Worm (Caenorhabditis elegans) whole organism, L4 larva: ENCODE data around the gene scc-1.
A peak's percentile ranks its signal among the peaks of the same experiment; 100 is the strongest.

Experiments used
- D1046.2 ChIP-seq: fragments of 200-800 bp; sonication (Bioruptor generic); IDR thresholded peaks from 2 replicates; pipeline ENCODE4 v1.3.6; 2022; ENCODE audit warnings: missing genetic modification characterization, missing compliant biosample characterization
- F49E8.2 ChIP-seq: sonication (generic microtip); optimal IDR thresholded peaks from 2 replicates; lab custom pipeline; 2016; ENCODE audit warnings: missing compliant biosample characterization, mild to moderate bottlenecking, missing genetic modification characterization, borderline replicate concordance
- T20F7.1 ChIP-seq: fragments of 200-800 bp; sonication (Bioruptor generic); optimal IDR thresholded peaks from 2 replicates; lab custom pipeline; 2018; ENCODE audit warnings: mild to moderate bottlenecking, missing genetic modification characterization, missing compliant biosample characterization
- T26A8.4 ChIP-seq: fragments of 200-800 bp; sonication (Bioruptor generic); IDR thresholded peaks from 2 replicates; pipeline ENCODE4 v1.3.6; 2022; ENCODE audit warnings: missing genetic modification characterization, missing compliant biosample characterization
- aly-2 ChIP-seq: sonication (generic microtip); optimal IDR thresholded peaks from 2 replicates; lab custom pipeline; 2018; ENCODE audit warnings: missing biosample characterization, missing genetic modification characterization
- ama-1 ChIP-seq: fragments of 150-350 bp; optimal IDR thresholded peaks from 2 replicates; lab custom pipeline; 2014; ENCODE audit warnings: inconsistent platforms, mixed read lengths
- arid-1 ChIP-seq: fragments of 200-800 bp; sonication (Bioruptor generic); conservative IDR thresholded peaks from 2 replicates; pipeline ENCODE4 v1.3.6; 2022; ENCODE audit warnings: missing genetic modification reagents, missing genetic modification characterization, missing compliant biosample characterization
- attf-4 ChIP-seq: sonication (generic microtip); optimal IDR thresholded peaks from 3 replicates; lab custom pipeline; 2017; ENCODE audit warnings: missing biosample characterization, missing genetic modification characterization
- ces-1 ChIP-seq: fragments of 150-350 bp; sonication (generic microtip); optimal IDR thresholded peaks from 4 replicates; lab custom pipeline; 2014; ENCODE audit warnings: missing biosample characterization, missing genetic modification reagents, missing genetic modification characterization
- cey-2 ChIP-seq: sonication (generic microtip); optimal IDR thresholded peaks from 3 replicates; lab custom pipeline; 2017; ENCODE audit warnings: missing genetic modification characterization, mild to moderate bottlenecking, missing compliant biosample characterization, antibody characterized with exemption, borderline replicate concordance; ENCODE audit not compliant: insufficient read depth
- daf-16 ChIP-seq, 3 experiments: sonication (generic microtip); optimal IDR thresholded peaks; 2 replicates each; lab custom pipeline; 2016 to 2017; ENCODE audit warnings: missing genetic modification characterization in 3 of 3, missing genetic modification reagents in 3 of 3, mild to moderate bottlenecking in 2 of 3, missing compliant biosample characterization in 2 of 3, missing biosample characterization in 1 of 3, moderate library complexity in 1 of 3
- dmd-6 ChIP-seq: fragments of 200-800 bp; sonication (Bioruptor generic); IDR thresholded peaks from 2 replicates; pipeline ENCODE4 v1.3.6; 2022; ENCODE audit warnings: missing genetic modification reagents, missing genetic modification characterization, missing compliant biosample characterization
- dpl-1 ChIP-seq: fragments of 150-350 bp; optimal IDR thresholded peaks from 2 replicates; lab custom pipeline; 2014; ENCODE audit warnings: missing biosample characterization, missing genetic modification reagents, missing genetic modification characterization
- dve-1 ChIP-seq: sonication (generic microtip); optimal IDR thresholded peaks from 2 replicates; lab custom pipeline; 2017; ENCODE audit warnings: antibody characterized with exemption, mild to moderate bottlenecking, missing genetic modification characterization, missing compliant biosample characterization; ENCODE audit not compliant: insufficient read depth
- egl-43 ChIP-seq: fragments of 200-800 bp; sonication (Bioruptor generic); IDR thresholded peaks from 2 replicates; pipeline ENCODE4 v1.3.6; 2022; ENCODE audit warnings: missing genetic modification reagents, missing genetic modification characterization, missing compliant biosample characterization
- fkh-10 ChIP-seq: fragments of 150-350 bp; optimal IDR thresholded peaks from 2 replicates; lab custom pipeline; 2014; ENCODE audit warnings: missing biosample characterization, missing genetic modification reagents, missing genetic modification characterization
- hif-1 ChIP-seq, 2 experiments: sonication (generic microtip); optimal IDR thresholded peaks; 2 replicates each; lab custom pipeline; 2016 to 2017; ENCODE audit warnings: missing compliant biosample characterization in 2 of 2, missing genetic modification characterization in 2 of 2, missing genetic modification reagents in 2 of 2, missing genotype in 2 of 2, mild to moderate bottlenecking in 1 of 2
- hlh-11 ChIP-seq: fragments of 200-800 bp; sonication (Bioruptor generic); optimal IDR thresholded peaks from 2 replicates; lab custom pipeline; 2018; ENCODE audit warnings: mild to moderate bottlenecking, missing genetic modification characterization, missing compliant biosample characterization
- hlh-30 ChIP-seq: sonication (generic microtip); optimal IDR thresholded peaks from 2 replicates; lab custom pipeline; 2017; ENCODE audit warnings: antibody characterized with exemption, mild to moderate bottlenecking, missing genetic modification characterization, missing compliant biosample characterization; ENCODE audit not compliant: insufficient read depth
- lin-1 ChIP-seq: fragments of 200-800 bp; sonication (Bioruptor generic); IDR thresholded peaks from 2 replicates; pipeline ENCODE4 v1.3.6; 2022; ENCODE audit warnings: missing genetic modification reagents, missing genetic modification characterization, missing compliant biosample characterization
- lsy-2 ChIP-seq, 2 experiments: fragments of 150-350 bp in 1 of 2; sonication (generic microtip) in 1 of 2; optimal IDR thresholded peaks; 2 replicates each; lab custom pipeline; 2014 to 2017; ENCODE audit warnings: missing biosample characterization in 2 of 2, missing genetic modification characterization in 2 of 2
- mdl-1 ChIP-seq, 2 experiments: fragments of 150-350 bp in 1 of 2; sonication (generic microtip) in 1 of 2; optimal IDR thresholded peaks; 2 replicates each; lab custom pipeline; 2014 to 2017; ENCODE audit warnings: missing biosample characterization in 2 of 2, missing genetic modification characterization in 2 of 2
- mep-1 ChIP-seq: fragments of 150-350 bp; sonication (generic microtip); optimal IDR thresholded peaks from 3 replicates; lab custom pipeline; 2014; ENCODE audit warnings: missing biosample characterization, missing genetic modification characterization
- mxl-3 ChIP-seq: fragments of 200-800 bp; sonication (Bioruptor generic); optimal IDR thresholded peaks from 2 replicates; lab custom pipeline; 2018; ENCODE audit warnings: mild to moderate bottlenecking, missing genetic modification characterization, missing compliant biosample characterization
- nhr-102 ChIP-seq: sonication (generic microtip); optimal IDR thresholded peaks from 2 replicates; lab custom pipeline; 2016; ENCODE audit warnings: mild to moderate bottlenecking, missing genetic modification characterization, moderate library complexity, missing compliant biosample characterization
- nhr-11 ChIP-seq: fragments of 150-350 bp; optimal IDR thresholded peaks from 2 replicates; lab custom pipeline; 2014; ENCODE audit warnings: missing biosample characterization, missing genetic modification characterization
- nhr-237 ChIP-seq: sonication (generic microtip); optimal IDR thresholded peaks from 2 replicates; lab custom pipeline; 2017; ENCODE audit warnings: missing biosample characterization, missing genetic modification characterization
- nhr-28 ChIP-seq: fragments of 150-350 bp; optimal IDR thresholded peaks from 2 replicates; lab custom pipeline; 2014; ENCODE audit warnings: missing biosample characterization, missing genetic modification characterization
- nhr-6 ChIP-seq: fragments of 150-350 bp; optimal IDR thresholded peaks from 2 replicates; lab custom pipeline; 2014; ENCODE audit warnings: missing biosample characterization, missing genetic modification characterization
- nhr-77 ChIP-seq: fragments of 150-350 bp; optimal IDR thresholded peaks from 2 replicates; lab custom pipeline; 2014; ENCODE audit warnings: missing biosample characterization, missing genetic modification characterization
- pha-4 ChIP-seq, 2 experiments: fragments of 150-350 bp in 1 of 2; fragments of 200-800 bp in 1 of 2; sonication (Bioruptor generic) in 1 of 2; IDR thresholded peaks in 1 of 2; optimal IDR thresholded peaks in 1 of 2; 2 replicates each; pipeline versions ENCODE4 v1.3.6 to Lab custom; 2014 to 2022; ENCODE audit warnings: missing genetic modification characterization in 2 of 2, missing genetic modification reagents in 2 of 2, missing biosample characterization in 1 of 2, missing compliant biosample characterization in 1 of 2
- php-3 ChIP-seq: fragments of 200-800 bp; sonication (Bioruptor generic); IDR thresholded peaks from 2 replicates; pipeline ENCODE4 v1.3.6; 2022; ENCODE audit warnings: missing genetic modification reagents, missing genetic modification characterization, missing compliant biosample characterization
- pqm-1 ChIP-seq: sonication (generic microtip); optimal IDR thresholded peaks from 2 replicates; lab custom pipeline; 2017; ENCODE audit warnings: missing biosample characterization, missing genetic modification characterization
- spr-1 ChIP-seq: sonication (generic microtip); optimal IDR thresholded peaks from 2 replicates; lab custom pipeline; 2016; ENCODE audit warnings: mild to moderate bottlenecking, missing genetic modification characterization, missing compliant biosample characterization
- spr-3 ChIP-seq: fragments of 200-800 bp; sonication (Bioruptor generic); optimal IDR thresholded peaks from 2 replicates; lab custom pipeline; 2018; ENCODE audit warnings: mild to moderate bottlenecking, missing genetic modification characterization, missing compliant biosample characterization
- tra-1 ChIP-seq: fragments of 200-800 bp; sonication (Bioruptor generic); IDR thresholded peaks from 2 replicates; pipeline ENCODE4 v1.3.6; 2022; ENCODE audit warnings: missing genetic modification reagents, missing genetic modification characterization, missing compliant biosample characterization
- unc-130 ChIP-seq: sonication (generic microtip); optimal IDR thresholded peaks from 2 replicates; lab custom pipeline; 2016; ENCODE audit warnings: missing genetic modification reagents, missing genetic modification characterization, missing compliant biosample characterization
- unc-39 ChIP-seq: sonication (generic microtip); optimal IDR thresholded peaks from 2 replicates; lab custom pipeline; 2017; ENCODE audit warnings: missing biosample characterization, missing genetic modification characterization
- zfp-2 ChIP-seq: sonication (generic microtip); optimal IDR thresholded peaks from 2 replicates; lab custom pipeline; 2016; ENCODE audit warnings: mild to moderate bottlenecking, missing genetic modification characterization, missing compliant biosample characterization
- zfp-3 ChIP-seq: fragments of 200-800 bp; sonication (Bioruptor generic); conservative IDR thresholded peaks from 2 replicates; pipeline ENCODE4 v1.3.6; 2022; ENCODE audit warnings: missing genetic modification reagents, missing genetic modification characterization, missing compliant biosample characterization
- zip-2 ChIP-seq: fragments of 150-350 bp; optimal IDR thresholded peaks from 2 replicates; lab custom pipeline; 2014; ENCODE audit warnings: missing biosample characterization, missing genetic modification characterization

Gene scc-1

ce11 chrII:4728687-4729086, 30.2 kb downstream of the scc-1 start:
- TF ChIP-seq mxl-3 (GFP tag; lab: Kevin White, UChicago) (peak; percentile 44), T20F7.1 (peak; percentile 33), lsy-2 (tag; optimal IDR thresholded peaks at IDR 0.05; lab: Kevin White, UChicago) (no peak), spr-3 (no peak), spr-1 (tag; lab: Kevin White, UChicago) (peak; percentile 34), arid-1 (GFP tag; lab: Robert Waterston, UW) (no peak), T26A8.4 (GFP tag; lab: Robert Waterston, UW) (no peak), php-3 (GFP tag; lab: Robert Waterston, UW) (peak; percentile 50; the same call in 1 of the 2 replicates), ama-1 (lab: Kevin White, UChicago) (no peak), attf-4 (tag; lab: Kevin White, UChicago) (no peak), lin-1 (GFP tag; lab: Robert Waterston, UW) (peak; percentile 73), cey-2 (tag; lab: Kevin White, UChicago) (peak; percentile 7), hlh-30 (tag; lab: Kevin White, UChicago) (peak; percentile 31), dve-1 (peak; percentile 92), nhr-102 (tag; lab: Kevin White, UChicago) (peak; percentile 14), nhr-11 (tag; lab: Kevin White, UChicago) (peak; percentile 62), nhr-237 (tag; lab: Kevin White, UChicago) (no peak), D1046.2 (GFP tag; lab: Robert Waterston, UW) (no peak), hlh-11 (tag; lab: Kevin White, UChicago) (peak; percentile 91), fkh-10 (GFP tag; lab: Kevin White, UChicago) (no peak), dmd-6 (peak; percentile 89), nhr-77 (tag; lab: Kevin White, UChicago) (peak; percentile 92), daf-16 (GFP tag; optimal IDR thresholded peaks at IDR 0.05; lab: Kevin White, UChicago) (peak; percentile 66 to 95), daf-16 (tag; optimal IDR thresholded peaks at IDR 0.05; lab: Kevin White, UChicago) (peak; percentile 99), pqm-1 (tag; lab: Kevin White, UChicago) (peak; percentile 99), tra-1 (GFP tag; lab: Robert Waterston, UW) (peak; percentile 86), nhr-28 (tag; lab: Kevin White, UChicago) (peak; percentile 95), dpl-1 (GFP tag; lab: Kevin White, UChicago) (peak; percentile 0), hif-1 (tag; optimal IDR thresholded peaks at IDR 0.05; lab: Kevin White, UChicago) (peak; percentile 58 to 96), mdl-1 (tag; optimal IDR thresholded peaks at IDR 0.05; lab: Kevin White, UChicago) (peak in 1 of 2 experiments; percentile 47), nhr-6 (peak; percentile 49), mep-1 (tag; lab: Kevin White, UChicago) (peak; percentile 18), unc-39 (tag; lab: Kevin White, UChicago) (no peak)

DNA sequence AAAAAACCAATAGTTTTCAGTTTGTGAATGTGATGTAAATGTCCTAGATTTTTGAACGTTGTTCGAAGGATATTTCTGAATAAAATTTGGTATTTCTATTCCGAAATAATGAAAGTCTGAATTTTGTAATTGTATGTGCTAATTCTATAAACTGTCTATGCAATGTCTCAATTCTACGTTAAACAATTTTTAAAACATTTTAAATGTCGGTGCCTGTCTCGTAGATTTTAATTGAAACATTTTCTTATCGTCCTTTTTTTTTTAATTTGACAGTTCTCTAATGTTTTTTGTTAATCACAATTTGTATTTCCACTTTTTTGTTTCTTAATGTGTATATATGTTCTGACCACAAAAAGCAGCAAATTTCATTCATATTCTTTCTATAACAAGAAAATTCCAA, 31.2 kb downstream of the scc-1 start, which contains the start of gene F41C3.7:
Gene F41C3.7 (plus strand): TSS at position 301 of the 400 bp plus-strand sequence.
- TF ChIP-seq php-3 (GFP tag; lab: Robert Waterston, UW) (no peak), zfp-2 (tag; lab: Kevin White, UChicago) (no peak)

DNA sequence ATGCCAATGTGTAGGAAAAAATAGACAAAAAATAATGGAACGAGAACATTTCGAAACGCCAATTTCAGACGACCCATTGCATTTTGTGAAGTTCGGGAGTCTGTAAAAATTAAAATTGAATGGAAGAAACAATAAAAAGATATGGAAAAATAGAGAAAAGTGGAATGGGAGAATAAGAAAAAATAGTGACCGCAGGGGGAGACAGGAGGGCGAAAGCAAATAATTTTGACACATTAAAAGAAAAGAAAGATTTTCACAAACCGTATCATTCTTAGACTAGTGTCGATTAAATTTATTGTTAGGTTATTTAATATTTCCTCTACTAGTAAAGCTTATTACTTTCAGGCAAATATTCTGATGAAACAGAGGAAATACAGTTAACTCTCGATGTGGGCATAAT, 35.3 kb downstream of the scc-1 start, which contains the start of gene F41C3.11:
Gene F41C3.11 (minus strand): TSS at position 101 of the 400 bp plus-strand sequence.
- TF ChIP-seq ces-1 (GFP tag; lab: Kevin White, UChicago) (no peak), daf-16 (GFP tag; optimal IDR thresholded peaks at IDR 0.05; lab: Kevin White, UChicago) (no peak), daf-16 (tag; optimal IDR thresholded peaks at IDR 0.05; lab: Kevin White, UChicago) (no peak), dve-1 (no peak), mep-1 (tag; lab: Kevin White, UChicago) (no peak), spr-1 (tag; lab: Kevin White, UChicago) (no peak), attf-4 (tag; lab: Kevin White, UChicago) (no peak), zip-2 (tag; lab: Kevin White, UChicago) (no peak), unc-130 (GFP tag; lab: Kevin White, UChicago) (no peak), F49E8.2 (tag; lab: Kevin White, UChicago) (no peak), aly-2 (tag; lab: Kevin White, UChicago) (no peak), egl-43 (GFP tag; lab: Robert Waterston, UW) (no peak), spr-3 (no peak), zfp-3 (GFP tag; lab: Robert Waterston, UW) (no peak), pha-4 (GFP tag; IDR thresholded peaks at IDR 0.05; lab: Robert Waterston, UW) (no peak), pha-4 (tag; optimal IDR thresholded peaks at IDR 0.05; lab: Kevin White, UChicago) (no peak)
